Worm (Caenorhabditis elegans): ENCODE measurements around the gene trm-1.

trm-1 gene

DNA sequence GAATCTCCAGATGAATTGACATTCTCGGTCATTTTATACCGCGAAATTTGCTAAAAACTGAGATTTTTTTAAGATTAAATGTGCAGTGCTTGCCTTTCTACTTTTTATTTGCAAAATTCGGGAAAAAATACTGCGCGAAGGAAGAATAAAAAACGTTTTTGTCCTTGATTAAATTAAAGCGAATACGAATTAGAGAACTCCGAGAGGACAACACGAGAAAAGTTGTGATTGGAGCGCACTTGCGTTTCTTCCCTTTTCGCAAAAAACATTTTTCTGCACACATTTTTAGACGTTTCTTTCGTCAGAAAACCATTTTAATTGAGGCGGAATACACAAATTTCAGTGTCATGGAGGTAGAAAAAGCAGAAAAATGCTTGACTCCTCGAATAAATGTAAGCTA, at the start of gene trm-1, which contains the start of gene ints-2:
trm-1 (minus strand) TSS at position 175 of the 400 bp plus-strand sequence.
ints-2 (plus strand) TSS at position 249 of the 400 bp plus-strand sequence.
- TF ChIP-seq elt-2 (tag; optimal IDR thresholded peaks at IDR 0.05) (no peak), ceh-31 (tag; optimal IDR thresholded peaks at IDR 0.05) (peak; percentile 50), unc-42 (tag; optimal IDR thresholded peaks at IDR 0.05) (peak; percentile 98), C38D4.7 (GFP tag; optimal IDR thresholded peaks at IDR 0.05) (no peak), nfya-1 (tag; optimal IDR thresholded peaks at IDR 0.05) (peak; percentile 2), ceh-18 (tag; optimal IDR thresholded peaks at IDR 0.05) (peak; percentile 26)

- TF ChIP-seq hlh-30 (tag; optimal IDR thresholded peaks at IDR 0.05; ENCODE audit: insufficient read depth) (no peak), ceh-48 (tag; optimal IDR thresholded peaks at IDR 0.05) (no peak), odd-2 (tag; optimal IDR thresholded peaks at IDR 0.05) (no peak), pag-3 (tag; optimal IDR thresholded peaks at IDR 0.05; ENCODE audit: borderline replicate concordance) (no peak), pha-4 (tag; optimal IDR thresholded peaks at IDR 0.05) (no peak), hlh-13 (GFP tag; optimal IDR thresholded peaks at IDR 0.05) (no peak), ceh-6 (GFP tag; optimal IDR thresholded peaks at IDR 0.05) (no peak), nhr-11 (tag; optimal IDR thresholded peaks at IDR 0.05) (no peak), pax-1 (tag; optimal IDR thresholded peaks at IDR 0.05) (no peak), fkh-10 (GFP tag; optimal IDR thresholded peaks at IDR 0.05) (no peak), nfya-1 (tag; optimal IDR thresholded peaks at IDR 0.05) (no peak), hlh-6 (tag; optimal IDR thresholded peaks at IDR 0.05) (no peak), unc-42 (tag; optimal IDR thresholded peaks at IDR 0.05) (no peak)
Observed at ce11 chrV:14231656-14232055, 46.2 kb upstream of the trm-1 start.

DNA sequence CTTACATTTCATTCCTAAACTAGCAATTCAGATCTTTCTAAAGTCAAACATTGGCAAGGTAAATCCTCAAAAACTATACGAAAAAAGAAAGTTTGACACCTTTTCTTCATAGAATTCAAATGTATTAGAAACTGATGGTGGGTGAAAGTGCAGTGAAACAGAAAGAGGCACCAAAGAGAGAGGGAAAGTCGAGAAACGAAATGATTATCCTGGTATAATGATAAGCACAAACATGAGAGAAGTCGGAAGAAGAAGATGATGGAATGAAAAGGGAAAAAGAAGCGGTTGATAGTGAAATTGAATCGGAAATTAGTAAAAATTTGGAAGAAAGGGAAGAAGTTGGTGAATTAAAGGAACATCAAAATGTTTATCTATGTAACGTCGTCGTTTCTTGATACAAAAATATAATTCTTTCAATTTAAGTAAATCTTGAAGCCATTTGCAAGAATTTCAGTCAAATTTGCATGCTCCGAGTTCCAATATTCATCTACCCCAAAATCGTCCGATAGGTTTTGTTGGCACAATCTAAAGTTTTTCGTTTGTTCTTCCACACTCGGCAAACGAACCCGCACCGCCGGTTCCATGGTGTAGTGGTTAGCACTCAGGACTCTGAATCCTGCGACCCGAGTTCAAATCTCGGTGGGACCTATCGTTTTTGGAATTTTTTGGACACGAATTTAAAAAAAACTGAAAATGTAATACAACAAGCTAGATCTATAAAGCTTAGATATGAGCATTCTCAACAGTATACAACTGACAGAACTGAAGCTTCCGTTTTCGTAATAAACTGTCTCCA, 45.6 kb upstream of the trm-1 start:
- TF ChIP-seq sox-4 (tag; optimal IDR thresholded peaks at IDR 0.05) (no peak), ceh-34 (tag; optimal IDR thresholded peaks at IDR 0.05) (no peak), hlh-30 (tag; optimal IDR thresholded peaks at IDR 0.05; ENCODE audit: insufficient read depth) (no peak), ceh-9 (tag; optimal IDR thresholded peaks at IDR 0.05) (no peak), K09A11.1 (tag; optimal IDR thresholded peaks at IDR 0.05; ENCODE audit: insufficient read depth) (no peak), C08G9.2 (tag; optimal IDR thresholded peaks at IDR 0.05) (no peak), ceh-6 (GFP tag; optimal IDR thresholded peaks at IDR 0.05) (no peak), F13H6.1 (tag; optimal IDR thresholded peaks at IDR 0.05) (no peak), tbx-2 (tag; optimal IDR thresholded peaks at IDR 0.05) (no peak), pat-9 (tag; optimal IDR thresholded peaks at IDR 0.05) (no peak), nfya-1 (tag; optimal IDR thresholded peaks at IDR 0.05) (no peak), ets-4 (tag; optimal IDR thresholded peaks at IDR 0.05) (no peak), pag-3 (tag; optimal IDR thresholded peaks at IDR 0.05; ENCODE audit: borderline replicate concordance) (no peak), ceh-30 (tag; optimal IDR thresholded peaks at IDR 0.05) (no peak), tbx-7 (tag; optimal IDR thresholded peaks at IDR 0.05) (no peak)

DNA sequence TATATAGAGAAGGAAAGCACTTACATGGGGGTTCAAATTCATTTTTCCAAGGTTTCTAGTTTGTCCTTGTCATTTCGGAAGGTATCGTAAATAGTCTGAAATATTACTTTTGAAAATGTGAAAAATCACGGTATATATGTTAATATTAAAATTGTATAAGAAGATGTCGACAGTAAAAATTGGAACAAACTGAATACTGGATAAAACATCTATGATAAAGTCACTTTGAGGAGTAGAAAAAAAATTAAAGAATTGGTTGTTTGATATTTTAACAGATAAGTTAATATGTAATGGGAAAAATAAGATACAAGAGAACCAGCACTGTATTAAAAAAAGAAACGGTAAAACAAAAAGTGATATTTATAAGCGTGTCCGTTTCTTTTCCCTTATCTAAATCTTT, 41.0 kb upstream of the trm-1 start, which contains the start of gene nep-21:
nep-21 (minus strand) TSS at position 101 of the 400 bp plus-strand sequence.
- TF ChIP-seq nhr-11 (tag; optimal IDR thresholded peaks at IDR 0.05) (no peak), unc-55 (GFP tag; optimal IDR thresholded peaks at IDR 0.05) (no peak), ceh-18 (tag; optimal IDR thresholded peaks at IDR 0.05) (no peak), tbx-2 (tag; optimal IDR thresholded peaks at IDR 0.05) (no peak)

DNA sequence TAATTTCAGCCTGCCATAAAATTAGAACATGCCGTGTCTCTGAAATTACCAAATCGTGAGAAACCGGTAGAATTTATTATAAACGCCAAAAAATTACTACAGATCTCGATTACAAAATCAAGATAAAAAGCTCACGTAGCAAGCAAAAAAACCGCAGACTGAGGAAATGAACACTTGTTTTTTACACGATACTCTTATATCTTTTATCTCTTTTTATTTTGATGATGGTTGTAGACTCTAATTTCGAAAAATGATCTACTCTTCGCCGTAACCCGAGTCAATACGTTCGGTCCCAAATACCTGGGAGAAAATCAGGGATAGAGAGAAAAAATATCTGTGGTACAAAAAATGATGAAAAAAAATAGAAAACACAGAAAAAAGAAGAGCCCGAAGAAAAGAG, 37.7 kb upstream of the trm-1 start:
- TF ChIP-seq tbx-7 (tag; optimal IDR thresholded peaks at IDR 0.05) (no peak), pax-1 (tag; optimal IDR thresholded peaks at IDR 0.05) (no peak), gmeb-2 (tag; optimal IDR thresholded peaks at IDR 0.05) (no peak), unc-42 (tag; optimal IDR thresholded peaks at IDR 0.05) (no peak), sox-2 (GFP tag; IDR thresholded peaks at IDR 0.05) (no peak), hlh-13 (GFP tag; optimal IDR thresholded peaks at IDR 0.05) (no peak), npax-4 (tag; optimal IDR thresholded peaks at IDR 0.05) (no peak), C08G9.2 (tag; optimal IDR thresholded peaks at IDR 0.05) (no peak), K09A11.1 (tag; optimal IDR thresholded peaks at IDR 0.05; ENCODE audit: insufficient read depth) (no peak), ztf-16 (tag; optimal IDR thresholded peaks at IDR 0.05) (no peak), hlh-15 (tag; optimal IDR thresholded peaks at IDR 0.05) (no peak), tbx-2 (tag; optimal IDR thresholded peaks at IDR 0.05) (no peak), elt-4 (tag; optimal IDR thresholded peaks at IDR 0.05) (no peak), nhr-11 (tag; optimal IDR thresholded peaks at IDR 0.05) (no peak), pha-2 (tag; optimal IDR thresholded peaks at IDR 0.05) (no peak), sox-4 (tag; optimal IDR thresholded peaks at IDR 0.05) (no peak), ceh-14 (tag; optimal IDR thresholded peaks at IDR 0.05) (no peak), ceh-18 (tag; optimal IDR thresholded peaks at IDR 0.05) (no peak)

All from whole organism, late embryonic.